Fruit fly (Drosophila melanogaster): Measurements from ENCODE around the gene Cpr64Aa.

Cpr64Aa gene

DNA sequence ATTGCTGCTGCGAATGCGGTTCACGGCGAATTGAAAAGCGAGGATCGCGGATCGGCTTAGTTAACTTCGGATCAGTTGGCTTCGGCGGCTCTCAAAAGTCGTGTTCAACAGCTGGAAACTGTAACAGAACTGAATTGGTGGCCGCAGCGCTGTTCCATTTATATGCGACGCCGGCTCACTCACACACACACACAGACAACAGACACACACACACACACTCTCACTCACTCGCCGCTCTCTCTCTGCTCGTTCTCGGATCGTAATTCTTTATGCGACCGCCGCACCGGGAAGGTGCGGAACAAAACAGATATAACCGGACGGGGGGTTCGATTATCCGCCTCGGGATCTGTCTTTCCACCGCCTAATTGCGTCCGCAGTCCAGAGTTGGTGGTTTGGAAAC, 18.2 kb upstream of the Cpr64Aa start, which contains the start of gene CG46460 (continued):
- TF ChIP-seq CG18476 (GFP tag; optimal IDR thresholded peaks at IDR 0.05), result no peak
- no peak for TF ChIP-seq Elba2 (GFP tag; optimal IDR thresholded peaks at IDR 0.05)
- no peak for TF ChIP-seq CG4854 (GFP tag; optimal IDR thresholded peaks at IDR 0.05)
- peak; percentile 19 for TF ChIP-seq lab (GFP tag; optimal IDR thresholded peaks at IDR 0.05)
- no peak for TF ChIP-seq lov (optimal IDR thresholded peaks at IDR 0.05)
- TF ChIP-seq lov (GFP tag; IDR thresholded peaks at IDR 0.05), result 0 out of 3 replicates have a peak, but pooled peaks have one; percentile 28
- TF ChIP-seq chinmo (GFP tag; IDR thresholded peaks at IDR 0.05; ENCODE audit: partially characterized antibody), result peak; percentile 84; the same call in 3 of the 4 replicates
- no peak for TF ChIP-seq CG12104 (GFP tag; optimal IDR thresholded peaks at IDR 0.05)
- no peak for TF ChIP-seq chn (GFP tag; optimal IDR thresholded peaks at IDR 0.05)
- no peak for TF ChIP-seq CG6175 (GFP tag; IDR thresholded peaks at IDR 0.05)
- no peak for TF ChIP-seq CG6765 (GFP tag; optimal IDR thresholded peaks at IDR 0.05)
- TF ChIP-seq amos (GFP tag; IDR thresholded peaks at IDR 0.05; ENCODE audit: partially characterized antibody), result peak; percentile 19; the same call in 1 of the 2 replicates
- no peak for TF ChIP-seq ken (GFP tag; IDR thresholded peaks at IDR 0.05)
- no peak for TF ChIP-seq CG31388 (GFP tag; optimal IDR thresholded peaks at IDR 0.05)
- TF ChIP-seq CG17829 (tag; optimal IDR thresholded peaks at IDR 0.05), result no peak
- TF ChIP-seq CG10147 (GFP tag; optimal IDR thresholded peaks at IDR 0.05), result no peak
- no peak for TF ChIP-seq jigr1 (GFP tag; IDR thresholded peaks at IDR 0.05)
- TF ChIP-seq CG8359 (GFP tag; optimal IDR thresholded peaks at IDR 0.05; ENCODE audit: borderline replicate concordance), result no peak
- TF ChIP-seq CG15269 (tag; optimal IDR thresholded peaks at IDR 0.05), result no peak
- 0 out of 2 replicates have a peak, but pooled peaks have one; percentile 13 for TF ChIP-seq sob (GFP tag; IDR thresholded peaks at IDR 0.05)
- TF ChIP-seq CG3847 (GFP tag; IDR thresholded peaks at IDR 0.05), result no peak
- peak; percentile 69 for TF ChIP-seq chm (GFP tag; IDR thresholded peaks at IDR 0.05)
- TF ChIP-seq TFAM (GFP tag; optimal IDR thresholded peaks at IDR 0.05), result no peak
- no peak for TF ChIP-seq zfh1 (GFP tag; IDR thresholded peaks at IDR 0.05)
- no peak for TF ChIP-seq al (GFP tag; IDR thresholded peaks at IDR 0.05)
- TF ChIP-seq Atf-2 (GFP tag; optimal IDR thresholded peaks at IDR 0.05), result no peak
- TF ChIP-seq CG2129 (GFP tag; IDR thresholded peaks at IDR 0.05; ENCODE audit: partially characterized antibody), result no peak
- no peak for TF ChIP-seq CG7372 (GFP tag; IDR thresholded peaks at IDR 0.05)
- TF ChIP-seq Med (GFP tag), result peak; percentile 84
- TF ChIP-seq usp (GFP tag; optimal IDR thresholded peaks at IDR 0.05), result no peak
- TF ChIP-seq CG8281 (tag; optimal IDR thresholded peaks at IDR 0.05), result no peak
- TF ChIP-seq CG8924 (tag; optimal IDR thresholded peaks at IDR 0.05), result no peak
- TF ChIP-seq ems (GFP tag; optimal IDR thresholded peaks at IDR 0.05), result no peak
- TF ChIP-seq mld (GFP tag; IDR thresholded peaks at IDR 0.05; ENCODE audit: partially characterized antibody), result no peak
- peak; percentile 26 for TF ChIP-seq Vsx1 (GFP tag; optimal IDR thresholded peaks at IDR 0.05)
- TF ChIP-seq CG17186 (GFP tag; optimal IDR thresholded peaks at IDR 0.05), result no peak
- TF ChIP-seq cas (GFP tag; IDR thresholded peaks at IDR 0.05), result 0 out of 2 replicates have a peak, but pooled peaks have one; percentile 16
- TF ChIP-seq CG3163 (GFP tag; optimal IDR thresholded peaks at IDR 0.05), result no peak
- no peak for TF ChIP-seq pzg (GFP tag; optimal IDR thresholded peaks at IDR 0.05)
- TF ChIP-seq CG7556 (GFP tag; optimal IDR thresholded peaks at IDR 0.05), result no peak
- no peak for TF ChIP-seq ERR (GFP tag; optimal IDR thresholded peaks at IDR 0.05)
- peak; percentile 57 for TF ChIP-seq crol (GFP tag; IDR thresholded peaks at IDR 0.05)
- TF ChIP-seq tap (tag; optimal IDR thresholded peaks at IDR 0.05), result no peak
- TF ChIP-seq en (GFP tag; optimal IDR thresholded peaks at IDR 0.05), result no peak
- TF ChIP-seq gce (GFP tag; IDR thresholded peaks at IDR 0.05), result no peak
- no peak for TF ChIP-seq CG16779 (GFP tag; IDR thresholded peaks at IDR 0.05)
- no peak for TF ChIP-seq ro (GFP tag; IDR thresholded peaks at IDR 0.05)
- no peak for TF ChIP-seq CG14860 (GFP tag; IDR thresholded peaks at IDR 0.05; ENCODE audit: partially characterized antibody)
- TF ChIP-seq CG15601 (tag; optimal IDR thresholded peaks at IDR 0.05), result peak; percentile 2
- TF ChIP-seq CG10209 (GFP tag; optimal IDR thresholded peaks at IDR 0.05), result no peak
- peak; percentile 69 for TF ChIP-seq NC2α (GFP tag; optimal IDR thresholded peaks at IDR 0.05)
- TF ChIP-seq NK7.1 (GFP tag; optimal IDR thresholded peaks at IDR 0.05), result no peak

Measured in whole organism, embryonic.